Worm (Caenorhabditis elegans) whole organism, mixed stage, embryonic: ENCODE data around the gene K10D11.6.

ENCODE experiments used
- ceh-43 ChIP-seq: fragments of 200-800 bp; sonication (Bioruptor generic); optimal IDR thresholded peaks from 2 replicates; lab custom pipeline; 2018; ENCODE audit warnings: mild to moderate bottlenecking, missing genetic modification characterization, moderate library complexity, missing compliant biosample characterization
- elt-3 ChIP-seq: fragments of 150-350 bp; optimal IDR thresholded peaks from 2 replicates; lab custom pipeline; 2014; ENCODE audit warnings: missing biosample characterization, missing genetic modification characterization
- lin-13 ChIP-seq: fragments of 150-350 bp; optimal IDR thresholded peaks from 2 replicates; lab custom pipeline; 2014; ENCODE audit warnings: missing biosample characterization, missing genetic modification characterization
- lsy-2 ChIP-seq: fragments of 150-350 bp; optimal IDR thresholded peaks from 2 replicates; lab custom pipeline; 2014; ENCODE audit warnings: missing biosample characterization, missing genetic modification characterization
- mep-1 ChIP-seq: fragments of 150-350 bp; optimal IDR thresholded peaks from 2 replicates; lab custom pipeline; 2017; ENCODE audit warnings: missing biosample characterization, missing genetic modification reagents, missing genetic modification characterization, inconsistent platforms
- nhr-237 ChIP-seq: fragments of 150-350 bp; optimal IDR thresholded peaks from 2 replicates; lab custom pipeline; 2014; ENCODE audit warnings: missing biosample characterization, missing genetic modification characterization
- unc-62 ChIP-seq: fragments of 150-350 bp; optimal IDR thresholded peaks from 2 replicates; lab custom pipeline; 2014; ENCODE audit warnings: missing biosample characterization, missing genetic modification reagents, missing genetic modification characterization

DNA sequence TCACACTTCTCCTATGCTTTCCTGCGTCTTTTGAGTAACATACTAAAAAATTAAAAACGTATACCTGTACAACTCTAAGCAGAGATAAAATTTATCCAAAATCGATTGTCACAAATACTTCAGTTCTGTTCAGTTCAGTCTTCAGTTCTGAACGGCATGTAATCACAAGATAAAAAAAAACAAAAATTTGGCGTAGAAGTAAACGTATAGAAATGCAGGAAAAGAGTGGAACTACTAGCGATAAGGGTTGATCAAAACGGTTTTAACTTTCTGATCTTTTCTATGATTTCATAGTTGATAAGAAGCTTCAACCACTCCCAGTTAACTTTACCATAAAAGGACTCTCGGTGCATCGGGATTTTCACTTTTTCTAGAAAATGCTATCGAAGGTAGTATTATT is 24.2 kb downstream of the K10D11.6 start, which contains the start of gene dod-22:
- TF ChIP-seq lin-13 (tag; lab: Kevin White, UChicago) = no peak
- no peak for TF ChIP-seq mep-1 (tag; lab: Kevin White, UChicago)
- TF ChIP-seq ceh-43 (GFP tag; lab: Kevin White, UChicago) = no peak
- TF ChIP-seq nhr-237 (tag; lab: Kevin White, UChicago) = no peak
- no peak for TF ChIP-seq unc-62 (GFP tag; lab: Kevin White, UChicago)
- TF ChIP-seq elt-3 (tag; lab: Kevin White, UChicago) = no peak
- no peak for TF ChIP-seq lsy-2
